Fruit fly (Drosophila melanogaster) whole organism, embryonic: ENCODE results near the gene osp.

ENCODE experiments used
- Atf-2 ChIP-seq: fragments of 200-800 bp; sonication (Bioruptor generic); optimal IDR thresholded peaks from 2 replicates; lab custom pipeline; 2016; ENCODE audit warnings: missing biosample characterization, missing genetic modification characterization
- BEAF-32 ChIP-seq: fragments of 200-800 bp; sonication (Bioruptor generic); optimal IDR thresholded peaks from 3 replicates; lab custom pipeline; 2017; ENCODE audit warnings: missing biosample characterization, missing genetic modification characterization, mild to moderate bottlenecking, moderate library complexity, missing genetic modification reagents
- Bgb ChIP-seq: fragments of 200-800 bp; sonication (Bioruptor generic); IDR thresholded peaks from 2 replicates; pipeline ENCODE4 v1.3.6; 2022; ENCODE audit warnings: missing biosample characterization, missing genetic modification characterization; ENCODE audit not compliant: partially characterized antibody
- CG12659 ChIP-seq: fragments of 200-800 bp; sonication (Bioruptor generic); optimal IDR thresholded peaks from 3 replicates; lab custom pipeline; 2017; ENCODE audit warnings: mild to moderate bottlenecking, missing biosample characterization, missing genetic modification reagents, missing genetic modification characterization
- CG13123 ChIP-seq: fragments of 200-800 bp; sonication (Bioruptor generic); optimal IDR thresholded peaks from 2 replicates; lab custom pipeline; 2016; ENCODE audit warnings: missing biosample characterization, missing genetic modification characterization
- CG13624 ChIP-seq: fragments of 200-800 bp; sonication (Bioruptor generic); optimal IDR thresholded peaks from 2 replicates; lab custom pipeline; 2016; ENCODE audit warnings: missing biosample characterization, missing genetic modification characterization
- CG14667 ChIP-seq: fragments of 200-800 bp; sonication (Bioruptor generic); IDR thresholded peaks from 2 replicates; pipeline ENCODE4 v1.3.6; 2022; ENCODE audit warnings: missing biosample characterization, missing genetic modification characterization
- CG15514 ChIP-seq: fragments of 200-800 bp; sonication (Bioruptor generic); optimal IDR thresholded peaks from 3 replicates; lab custom pipeline; 2017; ENCODE audit warnings: missing biosample characterization, missing genetic modification characterization, mild to moderate bottlenecking, moderate library complexity, missing genetic modification reagents
- CG18011 ChIP-seq: fragments of 200-800 bp; sonication (Bioruptor generic); optimal IDR thresholded peaks from 2 replicates; lab custom pipeline; 2017; ENCODE audit warnings: missing biosample characterization, missing genetic modification characterization, mild to moderate bottlenecking, moderate library complexity, missing genotype
- CG18262 ChIP-seq: fragments of 200-800 bp; optimal IDR thresholded peaks from 3 replicates; lab custom pipeline; 2019; ENCODE audit warnings: missing biosample characterization, mild to moderate bottlenecking, missing genetic modification characterization, moderate library complexity
- CG42726 ChIP-seq: fragments of 200-800 bp; sonication (Bioruptor generic); IDR thresholded peaks from 2 replicates; pipeline ENCODE4 v1.3.6; 2022; ENCODE audit warnings: missing biosample characterization, missing genetic modification characterization; ENCODE audit not compliant: partially characterized antibody
- CG4282 ChIP-seq: fragments of 200-800 bp; sonication (Bioruptor generic); optimal IDR thresholded peaks from 2 replicates; lab custom pipeline; 2016; ENCODE audit warnings: missing biosample characterization, missing genetic modification characterization
- CG4424 ChIP-seq: fragments of 200-800 bp; sonication (Bioruptor generic); optimal IDR thresholded peaks from 3 replicates; lab custom pipeline; 2016; ENCODE audit warnings: missing biosample characterization, missing genetic modification characterization
- CG4617 ChIP-seq: fragments of 200-800 bp; sonication (Bioruptor generic); optimal IDR thresholded peaks from 3 replicates; lab custom pipeline; 2016; ENCODE audit warnings: missing biosample characterization, missing genetic modification characterization, borderline replicate concordance
- CG4820 ChIP-seq: fragments of 200-800 bp; sonication (Bioruptor generic); optimal IDR thresholded peaks from 3 replicates; lab custom pipeline; 2016; ENCODE audit warnings: missing biosample characterization, missing genetic modification characterization
- CG6765 ChIP-seq: fragments of 200-800 bp; sonication (Bioruptor generic); optimal IDR thresholded peaks from 3 replicates; lab custom pipeline; 2017; ENCODE audit warnings: missing biosample characterization, mild to moderate bottlenecking, missing genetic modification characterization
- CG7271 ChIP-seq: fragments of 200-800 bp; sonication (Bioruptor generic); optimal IDR thresholded peaks from 2 replicates; lab custom pipeline; 2018; ENCODE audit warnings: missing biosample characterization, mild to moderate bottlenecking, missing genetic modification characterization, moderate library complexity
- CG9215 ChIP-seq: fragments of 200-800 bp; sonication (Bioruptor generic); IDR thresholded peaks from 2 replicates; pipeline ENCODE4 v1.3.6; 2022; ENCODE audit warnings: missing biosample characterization, missing genetic modification characterization
- Dfd ChIP-seq, 2 experiments: fragments of >200 bp; optimal IDR thresholded peaks; 2 replicates each; lab custom pipeline; 2017; ENCODE audit warnings: missing biosample characterization in 2 of 2, missing genetic modification characterization in 2 of 2
- Dll ChIP-seq: fragments of 200-800 bp; sonication (Bioruptor generic); IDR thresholded peaks from 4 replicates; pipeline ENCODE4 v1.3.6; 2022; ENCODE audit warnings: missing biosample characterization, missing genetic modification characterization; ENCODE audit not compliant: partially characterized antibody
- Doc2 ChIP-seq: fragments of 200-800 bp; sonication (Bioruptor generic); IDR thresholded peaks from 2 replicates; pipeline ENCODE4 v1.3.6; 2022; ENCODE audit warnings: missing biosample characterization, missing genetic modification characterization
- Ets65A ChIP-seq: fragments of 200-800 bp; sonication (Bioruptor generic); peaks from one replicate; lab custom pipeline; 2016; ENCODE audit warnings: missing biosample characterization, missing genetic modification characterization
- HLH54F ChIP-seq: fragments of 200-800 bp; sonication (Bioruptor generic); optimal IDR thresholded peaks from 3 replicates; lab custom pipeline; 2016; ENCODE audit warnings: missing biosample characterization, missing genetic modification characterization
- HLHmδ ChIP-seq: fragments of 200-800 bp; sonication (Bioruptor generic); optimal IDR thresholded peaks from 2 replicates; lab custom pipeline; 2018; ENCODE audit warnings: missing biosample characterization, mild to moderate bottlenecking, missing genetic modification characterization, moderate library complexity
- Hand ChIP-seq: fragments of 200-800 bp; sonication (Bioruptor generic); optimal IDR thresholded peaks from 2 replicates; lab custom pipeline; 2017; ENCODE audit warnings: mild to moderate bottlenecking, missing biosample characterization, missing genetic modification reagents, missing genetic modification characterization
- Lpt ChIP-seq: fragments of >200 bp; optimal IDR thresholded peaks from 2 replicates; lab custom pipeline; 2018; ENCODE audit warnings: missing biosample characterization, missing genetic modification characterization
- Med ChIP-seq: fragments of 200-800 bp; sonication (Bioruptor generic); peaks from one replicate; lab custom pipeline; 2016; ENCODE audit warnings: missing biosample characterization, missing genetic modification characterization, mild to moderate bottlenecking, inconsistent platforms, moderate library complexity
- Optix ChIP-seq: fragments of 200-800 bp; sonication (Bioruptor generic); IDR thresholded peaks from 3 replicates; pipeline ENCODE4 v1.3.6; 2022; ENCODE audit warnings: missing biosample characterization, missing genetic modification characterization
- bab2 ChIP-seq: fragments of 200-800 bp; sonication (Bioruptor generic); optimal IDR thresholded peaks from 2 replicates; lab custom pipeline; 2016; ENCODE audit warnings: missing biosample characterization, missing genetic modification characterization
- br ChIP-seq: fragments of >200 bp; optimal IDR thresholded peaks from 2 replicates; lab custom pipeline; 2017
- croc ChIP-seq: fragments of 200-800 bp; sonication (Bioruptor generic); conservative IDR thresholded peaks from 3 replicates; pipeline ENCODE4 v1.3.6; 2022; ENCODE audit warnings: missing biosample characterization, missing genetic modification characterization
- crol ChIP-seq: fragments of 200-800 bp; sonication (Bioruptor generic); IDR thresholded peaks from 2 replicates; pipeline ENCODE4 v1.3.6; 2022; ENCODE audit warnings: missing biosample characterization, missing genetic modification characterization
- dmrt11E ChIP-seq: fragments of 200-800 bp; sonication (Bioruptor generic); optimal IDR thresholded peaks from 3 replicates; lab custom pipeline; 2018; ENCODE audit warnings: missing biosample characterization, mild to moderate bottlenecking, missing genetic modification characterization, moderate library complexity
- eve ChIP-seq, 2 experiments: fragments of >200 bp; optimal IDR thresholded peaks; 2 replicates each; lab custom pipeline; 2017; ENCODE audit warnings: missing biosample characterization in 2 of 2, missing genetic modification characterization in 2 of 2
- fru ChIP-seq: fragments of >200 bp; optimal IDR thresholded peaks from 2 replicates; lab custom pipeline; 2017
- ftz-f1 ChIP-seq: fragments of 200-800 bp; sonication (Bioruptor generic); optimal IDR thresholded peaks from 2 replicates; lab custom pipeline; 2016; ENCODE audit warnings: missing biosample characterization, missing genetic modification characterization
- h ChIP-seq: fragments of >200 bp; optimal IDR thresholded peaks from 2 replicates; lab custom pipeline; 2017
- ham ChIP-seq: fragments of 200-800 bp; sonication (Bioruptor generic); IDR thresholded peaks from 2 replicates; pipeline ENCODE4 v1.3.6; 2022; ENCODE audit warnings: missing biosample characterization, missing genetic modification characterization
- lola ChIP-seq, 3 experiments: fragments of >200 bp in 2 of 3; fragments of 200-800 bp in 1 of 3; sonication (Bioruptor generic) in 1 of 3; optimal IDR thresholded peaks; 2 replicates each; lab custom pipeline; 2017 to 2019; ENCODE audit warnings: missing biosample characterization in 3 of 3, missing genetic modification characterization in 3 of 3, mild to moderate bottlenecking in 1 of 3, moderate library complexity in 1 of 3
- org-1 ChIP-seq: fragments of 200-800 bp; sonication (Bioruptor generic); optimal IDR thresholded peaks from 2 replicates; lab custom pipeline; 2017; ENCODE audit warnings: missing biosample characterization, missing genetic modification characterization
- p53 ChIP-seq: fragments of 200-800 bp; sonication (Bioruptor generic); optimal IDR thresholded peaks from 2 replicates; lab custom pipeline; 2016; ENCODE audit warnings: missing biosample characterization, missing genetic modification characterization
- pb ChIP-seq: fragments of 200-800 bp; sonication (Bioruptor generic); optimal IDR thresholded peaks from 3 replicates; lab custom pipeline; 2016; ENCODE audit warnings: missing biosample characterization, missing genetic modification characterization
- peb ChIP-seq: fragments of 200-800 bp; sonication (Bioruptor generic); IDR thresholded peaks from 2 replicates; pipeline ENCODE4 v1.3.6; 2022; ENCODE audit warnings: missing biosample characterization, missing genetic modification characterization
- prd ChIP-seq, 3 experiments: fragments of >200 bp in 2 of 3; fragments of 200-800 bp in 1 of 3; sonication (Bioruptor generic) in 1 of 3; optimal IDR thresholded peaks in 2 of 3; IDR thresholded peaks in 1 of 3; 2 replicates in 2 of 3; 3 replicates in 1 of 3; pipeline versions ENCODE4 v1.3.6 to Lab custom; 2017 to 2022; ENCODE audit warnings: missing biosample characterization in 1 of 3, missing genetic modification characterization in 1 of 3
- rib ChIP-seq: fragments of 200-800 bp; sonication (Bioruptor generic); IDR thresholded peaks from 2 replicates; pipeline ENCODE4 v1.3.6; 2022; ENCODE audit warnings: missing biosample characterization, missing genetic modification characterization
- sc ChIP-seq, 3 experiments: fragments of >200 bp in 2 of 3; fragments of 200-800 bp in 1 of 3; sonication (Bioruptor generic) in 1 of 3; optimal IDR thresholded peaks; 2 replicates in 2 of 3; 3 replicates in 1 of 3; lab custom pipeline; 2017; ENCODE audit warnings: mild to moderate bottlenecking in 1 of 3, missing biosample characterization in 1 of 3, missing genetic modification characterization in 1 of 3, missing genetic modification reagents in 1 of 3
- sens ChIP-seq: fragments of 200-800 bp; sonication (Bioruptor generic); peaks from one replicate; lab custom pipeline; 2016; ENCODE audit warnings: missing biosample characterization, missing genetic modification characterization
- tap ChIP-seq: fragments of 200-800 bp; optimal IDR thresholded peaks from 3 replicates; lab custom pipeline; 2019; ENCODE audit warnings: missing biosample characterization, mild to moderate bottlenecking, missing genetic modification characterization, moderate library complexity
- tna ChIP-seq: fragments of 200-800 bp; sonication (Bioruptor generic); IDR thresholded peaks from 2 replicates; pipeline ENCODE4 v1.3.6; 2022; ENCODE audit warnings: missing biosample characterization, missing genetic modification characterization; ENCODE audit not compliant: partially characterized antibody
- ttk ChIP-seq: fragments of 200-800 bp; sonication (Bioruptor generic); IDR thresholded peaks from 2 replicates; pipeline ENCODE4 v2.1.2; 2022; ENCODE audit warnings: missing biosample characterization, missing genetic modification characterization
- tx ChIP-seq: fragments of 200-800 bp; sonication (Bioruptor generic); optimal IDR thresholded peaks from 2 replicates; lab custom pipeline; 2016; ENCODE audit warnings: missing biosample characterization, missing genetic modification characterization

Gene osp

dm6 chr2L:14706194-14706593 lies 17.1 kb upstream of the osp start (continued):
- TF ChIP-seq tx (peak; percentile 39), eve (GFP tag; optimal IDR thresholded peaks at IDR 0.05; lab: Kevin White, UChicago) (no peak), Lpt (GFP tag; lab: Kevin White, UChicago) (no peak), ttk (GFP tag; lab: Robert Waterston, UW) (peak; percentile 66), h (lab: Kevin White, UChicago) (no peak), CG6765 (no peak), CG4617 (peak; percentile 38), ftz-f1 (GFP tag; lab: Kevin White, UChicago) (peak; percentile 77), CG4424 (GFP tag; lab: Kevin White, UChicago) (peak; percentile 82), tap (tag; lab: Kevin White, UChicago) (no peak), crol (no peak), CG9215 (GFP tag; lab: Robert Waterston, UW) (peak; percentile 54; the same call in 1 of the 2 replicates), pb (peak; percentile 74), Doc2 (GFP tag; lab: Robert Waterston, UW) (no peak), CG18011 (GFP tag; lab: Kevin White, UChicago) (no peak), tna (GFP tag; lab: Robert Waterston, UW) (no peak), prd (optimal IDR thresholded peaks at IDR 0.05; lab: Kevin White, UChicago) (peak in 1 of 2 experiments; percentile 84), prd (GFP tag; IDR thresholded peaks at IDR 0.05; lab: Robert Waterston, UW) (peak; percentile 84), Atf-2 (GFP tag; lab: Kevin White, UChicago) (peak; percentile 84), CG13624 (GFP tag; lab: Kevin White, UChicago) (peak; percentile 76), Optix (GFP tag; lab: Robert Waterston, UW) (peak; percentile 41), HLHmδ (GFP tag; lab: Kevin White, UChicago) (peak; percentile 56), CG15514 (peak; percentile 66), ham (GFP tag; lab: Robert Waterston, UW) (no peak), Dll (GFP tag; lab: Robert Waterston, UW) (no peak), Med (GFP tag; lab: Kevin White, UChicago) (peak; percentile 97), lola (GFP tag; optimal IDR thresholded peaks at IDR 0.05; lab: Kevin White, UChicago) (peak in 1 of 3 experiments; percentile 8), dmrt11E (tag; lab: Kevin White, UChicago) (peak; percentile 61), BEAF-32 (GFP tag; lab: Kevin White, UChicago) (no peak), CG42726 (GFP tag; lab: Robert Waterston, UW) (no peak), croc (GFP tag; lab: Robert Waterston, UW) (peak; percentile 68; the same call in 2 of the 3 replicates), HLH54F (GFP tag; lab: Kevin White, UChicago) (peak; percentile 49), Bgb (GFP tag; lab: Robert Waterston, UW) (peak; percentile 52; the same call in 1 of the 2 replicates), fru (no peak), p53 (GFP tag; lab: Kevin White, UChicago) (peak; percentile 80), sc (optimal IDR thresholded peaks at IDR 0.05; lab: Kevin White, UChicago) (no peak), sc (GFP tag; optimal IDR thresholded peaks at IDR 0.05; lab: Kevin White, UChicago) (no peak), CG14667 (GFP tag; lab: Robert Waterston, UW) (peak; percentile 57), CG12659 (GFP tag; lab: Kevin White, UChicago) (peak; percentile 33), CG4282 (no peak), CG13123 (peak; percentile 78), Ets65A (GFP tag; lab: Kevin White, UChicago) (peak; percentile 96), Dfd (GFP tag; optimal IDR thresholded peaks at IDR 0.05; lab: Kevin White, UChicago) (no peak), rib (GFP tag; lab: Robert Waterston, UW) (0 out of 2 replicates have a peak, but pooled peaks have one; percentile 41), CG4820 (GFP tag; lab: Kevin White, UChicago) (peak; percentile 77), sens (peak; percentile 87), peb (GFP tag; lab: Robert Waterston, UW) (peak; percentile 40; the same call in 1 of the 2 replicates), bab2 (peak; percentile 67), Hand (no peak), br (no peak), CG7271 (tag; lab: Kevin White, UChicago) (peak; percentile 56), CG18262 (tag; lab: Kevin White, UChicago) (peak; percentile 71), org-1 (no peak)
